Fruit fly (Drosophila melanogaster) whole organism, prepupa: ENCODE data around the gene STUB1.

Source experiments
- CG1621 ChIP-seq: fragments of 200-800 bp; sonication (Bioruptor generic); optimal IDR thresholded peaks from 3 replicates; lab custom pipeline; 2018; ENCODE audit warnings: missing biosample characterization, mild to moderate bottlenecking, missing genetic modification characterization
- CG3032 ChIP-seq: fragments of 200-800 bp; optimal IDR thresholded peaks from 2 replicates; lab custom pipeline; 2019; ENCODE audit warnings: missing biosample characterization, mild to moderate bottlenecking, missing genetic modification characterization, moderate library complexity
- CG32006 ChIP-seq: fragments of 200-800 bp; sonication (Bioruptor generic); optimal IDR thresholded peaks from 3 replicates; lab custom pipeline; 2017; ENCODE audit warnings: missing biosample characterization, mild to moderate bottlenecking, missing genetic modification characterization
- CG6854 ChIP-seq: fragments of 200-800 bp; sonication (Bioruptor generic); optimal IDR thresholded peaks from 2 replicates; lab custom pipeline; 2017; ENCODE audit warnings: missing biosample characterization, mild to moderate bottlenecking, missing genetic modification characterization
- CG7368 ChIP-seq: fragments of 200-800 bp; sonication (Bioruptor generic); optimal IDR thresholded peaks from 3 replicates; lab custom pipeline; 2016; ENCODE audit warnings: missing biosample characterization, missing genetic modification characterization
- CG8119 ChIP-seq: fragments of 200-800 bp; sonication (Bioruptor generic); IDR thresholded peaks from 3 replicates; pipeline ENCODE4 v1.3.6; 2022; ENCODE audit warnings: missing biosample characterization, missing genetic modification characterization
- CG8319 ChIP-seq: fragments of 200-800 bp; sonication (Bioruptor generic); optimal IDR thresholded peaks from 3 replicates; lab custom pipeline; 2016; ENCODE audit warnings: missing biosample characterization, missing genetic modification characterization
- Gug ChIP-seq: fragments of 200-800 bp; sonication (Bioruptor generic); IDR thresholded peaks from 2 replicates; pipeline ENCODE4 v1.3.6; 2022; ENCODE audit warnings: missing biosample characterization, missing genetic modification characterization
- Hr38 ChIP-seq: sonication (Bioruptor generic); optimal IDR thresholded peaks from 2 replicates; lab custom pipeline; 2016; ENCODE audit warnings: missing biosample characterization, missing genetic modification characterization
- Hr4 ChIP-seq: fragments of 200-800 bp; sonication (Bioruptor generic); optimal IDR thresholded peaks from 3 replicates; lab custom pipeline; 2016; ENCODE audit warnings: missing biosample characterization, missing genetic modification characterization
- fkh ChIP-seq: fragments of 200-800 bp; sonication (Bioruptor generic); optimal IDR thresholded peaks from 3 replicates; lab custom pipeline; 2017; ENCODE audit warnings: missing biosample characterization, mild to moderate bottlenecking, missing genetic modification characterization, moderate library complexity
- net ChIP-seq: fragments of 200-800 bp; sonication (Bioruptor generic); optimal IDR thresholded peaks from 3 replicates; lab custom pipeline; 2016; ENCODE audit warnings: missing biosample characterization, missing genetic modification characterization
- salr ChIP-seq, 2 experiments: fragments of 200-800 bp; sonication (Bioruptor generic); optimal IDR thresholded peaks; 3 replicates each; lab custom pipeline; 2016 to 2018; ENCODE audit warnings: missing biosample characterization in 2 of 2, missing genetic modification characterization in 2 of 2, mild to moderate bottlenecking in 1 of 2
- spab ChIP-seq: fragments of 200-800 bp; sonication (Bioruptor generic); optimal IDR thresholded peaks from 2 replicates; lab custom pipeline; 2017; ENCODE audit warnings: missing biosample characterization, mild to moderate bottlenecking, missing genetic modification characterization, missing genetic modification reagents

- TF ChIP-seq Gug (GFP tag; lab: Robert Waterston, UW) (no peak), CG6854 (GFP tag; lab: Kevin White, UChicago) (no peak), CG7368 (GFP tag; lab: Kevin White, UChicago) (no peak), CG32006 (GFP tag; lab: Kevin White, UChicago) (no peak), fkh (GFP tag; lab: Kevin White, UChicago) (no peak), Hr4 (GFP tag; lab: Kevin White, UChicago) (no peak), CG8319 (no peak), CG1621 (tag; lab: Kevin White, UChicago) (no peak), Hr38 (GFP tag; lab: Kevin White, UChicago) (no peak), salr (GFP tag; optimal IDR thresholded peaks at IDR 0.05; lab: Kevin White, UChicago) (no peak), CG3032 (tag; lab: Kevin White, UChicago) (no peak), CG8119 (GFP tag; lab: Robert Waterston, UW) (no peak), spab (GFP tag; lab: Kevin White, UChicago) (no peak), net (GFP tag; lab: Kevin White, UChicago) (no peak)
These were observed 21.6 kb downstream of the STUB1 start for dm6 chr2L:10458979-10459378.
